Worm (Caenorhabditis elegans) whole organism, midembryonic: Measurements from ENCODE around the gene bath-46.
"Not testable (repeated sequence)": the region's sequence is repeated elsewhere in the genome, so short reads cannot be mapped to it uniquely, and the experiment has no call there.

Experiments
- T22C8.4 ChIP-seq: fragments of 200-800 bp; sonication (Bioruptor generic); IDR thresholded peaks from 2 replicates; pipeline ENCODE4 v1.3.6; 2022; ENCODE audit warnings: missing genetic modification characterization, missing compliant biosample characterization
- cog-1 ChIP-seq: sonication (generic microtip); optimal IDR thresholded peaks from 2 replicates; lab custom pipeline; 2016; ENCODE audit warnings: missing genetic modification characterization, missing compliant biosample characterization
- flt-1 ChIP-seq: fragments of 200-800 bp; sonication (Bioruptor generic); IDR thresholded peaks from 2 replicates; pipeline ENCODE4 v1.3.6; 2022; ENCODE audit warnings: missing genetic modification characterization, missing compliant biosample characterization
- klf-2 ChIP-seq: fragments of 200-800 bp; sonication (Bioruptor generic); conservative IDR thresholded peaks from 2 replicates; pipeline ENCODE4 v1.3.6; 2022; ENCODE audit warnings: missing genetic modification reagents, missing genetic modification characterization, missing compliant biosample characterization
- med-1 ChIP-seq: sonication (generic microtip); optimal IDR thresholded peaks from 2 replicates; lab custom pipeline; 2017; ENCODE audit warnings: missing genetic modification characterization, mild to moderate bottlenecking, missing compliant biosample characterization, antibody characterized with exemption, missing genetic modification reagents; ENCODE audit not compliant: insufficient read depth
- ref-1 ChIP-seq: fragments of 200-800 bp; sonication (Bioruptor generic); conservative IDR thresholded peaks from 2 replicates; pipeline ENCODE4 v1.3.6; 2022; ENCODE audit warnings: missing genetic modification reagents, missing genetic modification characterization, missing compliant biosample characterization
- tab-1 ChIP-seq: fragments of 200-800 bp; sonication (Bioruptor generic); IDR thresholded peaks from 2 replicates; pipeline ENCODE4 v1.3.6; 2022; ENCODE audit warnings: missing genetic modification characterization, missing compliant biosample characterization
- ztf-23 ChIP-seq: fragments of 200-800 bp; sonication (Bioruptor generic); IDR thresholded peaks from 2 replicates; pipeline ENCODE4 v1.3.6; 2022; ENCODE audit warnings: missing genetic modification reagents, missing genetic modification characterization, missing compliant biosample characterization

DNA sequence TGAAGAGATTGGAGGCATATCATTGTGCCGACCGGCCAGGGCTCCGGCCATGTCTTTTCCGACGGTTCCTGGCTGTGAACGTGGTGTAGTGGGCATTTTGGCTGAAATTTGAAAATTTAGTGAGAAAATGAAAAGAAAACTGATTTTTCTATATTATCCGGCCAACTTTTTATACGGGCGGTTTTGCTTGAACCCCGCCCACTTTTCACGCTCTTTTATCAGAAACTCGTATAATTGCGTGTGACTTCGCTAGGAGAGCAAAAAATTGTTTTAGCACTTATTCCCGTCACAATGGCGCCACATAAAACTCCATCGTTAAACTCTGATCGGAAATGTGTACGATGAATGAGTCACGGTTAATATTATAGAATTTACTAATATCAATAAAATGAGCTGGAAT is 34.5 kb downstream of the bath-46 start, which contains the start of gene C08E3.13:
- TF ChIP-seq flt-1 (GFP tag; lab: Robert Waterston, UW); ztf-23; tab-1; ref-1 (GFP tag; lab: Robert Waterston, UW); med-1; klf-2; T22C8.4 (GFP tag; lab: Robert Waterston, UW); cog-1 (tag; lab: Kevin White, UChicago): not testable (repeated sequence)
